Worm (Caenorhabditis elegans) whole organism, L2 larva: ENCODE results near the gene comt-1.

Experiments
- alr-1 ChIP-seq: fragments of 150-350 bp; optimal IDR thresholded peaks from 2 replicates; lab custom pipeline; 2014; ENCODE audit warnings: missing biosample characterization, missing genetic modification characterization
- elt-3 ChIP-seq: sonication (generic microtip); optimal IDR thresholded peaks from 2 replicates; lab custom pipeline; 2017; ENCODE audit warnings: missing biosample characterization, missing genetic modification characterization
- gmeb-1 ChIP-seq: fragments of 150-350 bp; optimal IDR thresholded peaks from 2 replicates; lab custom pipeline; 2014; ENCODE audit warnings: missing biosample characterization, missing genetic modification characterization
- lin-13 ChIP-seq: fragments of 150-350 bp; optimal IDR thresholded peaks from 2 replicates; lab custom pipeline; 2014; ENCODE audit warnings: missing biosample characterization, missing genetic modification reagents, missing genetic modification characterization
- lin-39 ChIP-seq: fragments of 150-350 bp; optimal IDR thresholded peaks from 2 replicates; lab custom pipeline; 2014; ENCODE audit warnings: missing biosample characterization, missing genetic modification reagents, missing genetic modification characterization
- nhr-10 ChIP-seq: sonication (generic microtip); optimal IDR thresholded peaks from 2 replicates; lab custom pipeline; 2017; ENCODE audit warnings: missing biosample characterization, missing genetic modification characterization
- nhr-23 ChIP-seq: fragments of 150-350 bp; optimal IDR thresholded peaks from 2 replicates; lab custom pipeline; 2014; ENCODE audit warnings: missing biosample characterization, missing genetic modification reagents, missing genetic modification characterization
- peb-1 ChIP-seq: fragments of 150-350 bp; optimal IDR thresholded peaks from 2 replicates; lab custom pipeline; 2014; ENCODE audit warnings: missing biosample characterization, missing genetic modification characterization
- sma-3 ChIP-seq: sonication (generic microtip); optimal IDR thresholded peaks from 2 replicates; lab custom pipeline; 2016; ENCODE audit warnings: missing genetic modification reagents, missing genetic modification characterization, missing compliant biosample characterization
- snpc-4 ChIP-seq: fragments of 150-350 bp; optimal IDR thresholded peaks from 2 replicates; lab custom pipeline; 2014; ENCODE audit warnings: missing biosample characterization, missing genetic modification characterization
- unc-39 ChIP-seq: fragments of 150-350 bp; optimal IDR thresholded peaks from 2 replicates; lab custom pipeline; 2014; ENCODE audit warnings: missing biosample characterization, missing genetic modification characterization
- unc-62 ChIP-seq: fragments of 150-350 bp; optimal IDR thresholded peaks from 2 replicates; lab custom pipeline; 2014; ENCODE audit warnings: missing biosample characterization, missing genetic modification reagents, missing genetic modification characterization

DNA sequence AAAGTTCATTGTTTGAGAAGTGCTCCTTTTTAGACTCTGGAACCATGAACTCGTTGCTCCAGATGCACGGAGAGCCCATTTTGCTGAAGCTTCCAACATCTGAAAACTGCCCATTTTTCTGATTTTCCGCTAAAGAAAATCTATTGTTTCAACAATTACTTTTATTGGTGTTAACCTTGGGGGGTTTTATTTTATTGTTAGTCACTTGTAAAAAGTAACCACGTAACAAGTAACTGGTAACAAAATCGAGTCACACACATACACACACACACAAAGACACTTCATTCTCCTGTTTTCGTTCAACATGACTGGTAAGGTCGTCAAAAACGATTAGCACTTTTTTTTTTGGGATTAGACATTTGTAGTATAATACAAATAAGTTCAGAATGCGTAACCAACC, 15.2 kb upstream of the comt-1 start:
- no peak for TF ChIP-seq gmeb-1 (tag; lab: Kevin White, UChicago)
- no peak for TF ChIP-seq nhr-23 (tag; lab: Kevin White, UChicago)
- no peak for TF ChIP-seq lin-39
- no peak for TF ChIP-seq snpc-4
- no peak for TF ChIP-seq elt-3 (tag; lab: Kevin White, UChicago)
- no peak for TF ChIP-seq nhr-10 (tag; lab: Kevin White, UChicago)
- no peak for TF ChIP-seq peb-1 (tag; lab: Kevin White, UChicago)
- TF ChIP-seq lin-13 = no peak
- TF ChIP-seq sma-3 (GFP tag; lab: Kevin White, UChicago) = no peak
- no peak for TF ChIP-seq alr-1 (tag; lab: Kevin White, UChicago)
- TF ChIP-seq unc-39 = no peak
- TF ChIP-seq unc-62 (GFP tag; lab: Kevin White, UChicago) = no peak
